Fruit fly (Drosophila melanogaster): ENCODE measurements around the gene RpS21.
A peak's percentile ranks its signal among the peaks of the same experiment; 100 is the strongest.

The RpS21 gene

dm6 chr2L:2897024-2897549 lies 41.2 kb downstream of the RpS21 start (continued):
- TF ChIP-seq HHEX (GFP tag; optimal IDR thresholded peaks at IDR 0.05) (peak; percentile 61), Doc2 (GFP tag; IDR thresholded peaks at IDR 0.05) (peak; percentile 22; the same call in 1 of the 2 replicates), CG4854 (GFP tag; optimal IDR thresholded peaks at IDR 0.05) (peak; percentile 39), prd (optimal IDR thresholded peaks at IDR 0.05) (no peak), prd (GFP tag; IDR thresholded peaks at IDR 0.05) (peak; percentile 86), CG11696 (GFP tag; IDR thresholded peaks at IDR 0.05) (peak; percentile 48), Elba2 (GFP tag; optimal IDR thresholded peaks at IDR 0.05) (no peak), CG31388 (GFP tag; optimal IDR thresholded peaks at IDR 0.05) (peak; percentile 78), CG6689 (GFP tag; IDR thresholded peaks at IDR 0.05) (peak; percentile 86), CG13123 (GFP tag; optimal IDR thresholded peaks at IDR 0.05) (peak; percentile 74), CG12071 (GFP tag; optimal IDR thresholded peaks at IDR 0.05) (peak; percentile 36), CG6683 (GFP tag; optimal IDR thresholded peaks at IDR 0.05) (peak; percentile 38), CG1529 (GFP tag; optimal IDR thresholded peaks at IDR 0.05) (peak; percentile 69), CG11560 (tag; IDR thresholded peaks at IDR 0.05) (peak; percentile 68), Tbp (GFP tag; optimal IDR thresholded peaks at IDR 0.05) (no peak), CG12219 (GFP tag; optimal IDR thresholded peaks at IDR 0.05) (peak; percentile 60), dysf (GFP tag; IDR thresholded peaks at IDR 0.05) (peak; percentile 85; the same call in 2 of the 3 replicates), seq (GFP tag; IDR thresholded peaks at IDR 0.05) (peak; percentile 66; the same call in 1 of the 2 replicates), Hr51 (GFP tag; optimal IDR thresholded peaks at IDR 0.05) (peak; percentile 48 to 74), CG10462 (GFP tag; optimal IDR thresholded peaks at IDR 0.05) (peak; percentile 69), pzg (GFP tag; optimal IDR thresholded peaks at IDR 0.05) (no peak), CG32772 (GFP tag; IDR thresholded peaks at IDR 0.05) (peak; percentile 85), Dip3 (GFP tag; optimal IDR thresholded peaks at IDR 0.05) (peak; percentile 42), lab (GFP tag; optimal IDR thresholded peaks at IDR 0.05) (peak; percentile 76), ara (GFP tag; IDR thresholded peaks at IDR 0.05) (peak; percentile 77), salm (tag; optimal IDR thresholded peaks at IDR 0.05) (peak; percentile 54), Ets65A (GFP tag) (peak; percentile 97), wor (GFP tag; IDR thresholded peaks at IDR 0.05) (peak; percentile 70), CG16813 (GFP tag; IDR thresholded peaks at IDR 0.05; ENCODE audit: partially characterized antibody) (no peak), trh (GFP tag; optimal IDR thresholded peaks at IDR 0.05) (peak; percentile 63), CG7928 (GFP tag; optimal IDR thresholded peaks at IDR 0.05) (no peak), gsb (GFP tag; IDR thresholded peaks at IDR 0.05) (no peak), dmrt11E (tag; optimal IDR thresholded peaks at IDR 0.05) (peak; percentile 78), CG4617 (GFP tag; optimal IDR thresholded peaks at IDR 0.05; ENCODE audit: borderline replicate concordance) (peak; percentile 63), chn (GFP tag; optimal IDR thresholded peaks at IDR 0.05) (peak; percentile 92), mld (GFP tag; IDR thresholded peaks at IDR 0.05; ENCODE audit: partially characterized antibody) (no peak), Sox100B (GFP tag; optimal IDR thresholded peaks at IDR 0.05) (peak; percentile 57), CG11093 (GFP tag; IDR thresholded peaks at IDR 0.05) (peak; percentile 77), Eip74EF (GFP tag; optimal IDR thresholded peaks at IDR 0.05) (peak in 1 of 2 experiments; percentile 62), tio (GFP tag; optimal IDR thresholded peaks at IDR 0.05) (peak; percentile 84), chinmo (GFP tag; IDR thresholded peaks at IDR 0.05; ENCODE audit: partially characterized antibody) (0 out of 4 replicates have a peak, but pooled peaks have one; percentile 41), tx (GFP tag; optimal IDR thresholded peaks at IDR 0.05) (peak; percentile 73), wek (GFP tag; optimal IDR thresholded peaks at IDR 0.05) (no peak), zf30C (GFP tag; optimal IDR thresholded peaks at IDR 0.05) (peak; percentile 77), inv (GFP tag; IDR thresholded peaks at IDR 0.05; ENCODE audit: partially characterized antibody) (no peak), CG7839 (tag; optimal IDR thresholded peaks at IDR 0.05) (peak; percentile 84), CG7357 (GFP tag; IDR thresholded peaks at IDR 0.05) (peak; percentile 67), Bgb (GFP tag; IDR thresholded peaks at IDR 0.05; ENCODE audit: partially characterized antibody) (no peak), da (GFP tag; optimal IDR thresholded peaks at IDR 0.05) (peak; percentile 61), CG13894 (tag; optimal IDR thresholded peaks at IDR 0.05) (no peak)

Data from whole organism, embryonic.